Worm (Caenorhabditis elegans): Measurements from ENCODE around the gene hgap-2.

The hgap-2 gene

ce11 chrII:8730960-8731693 lies 46.4 kb upstream of the hgap-2 start:
- TF ChIP-seq ekl-4 (GFP tag; IDR thresholded peaks at IDR 0.05) (no peak), rcor-1 (GFP tag; IDR thresholded peaks at IDR 0.05) (no peak), madf-3 (GFP tag; IDR thresholded peaks at IDR 0.05) (no peak), ZK185.1 (tag; optimal IDR thresholded peaks at IDR 0.05; ENCODE audit: poor library complexity, severe bottlenecking) (no peak), hmg-1.2 (GFP tag; IDR thresholded peaks at IDR 0.05) (no peak), lag-1 (GFP tag; IDR thresholded peaks at IDR 0.05) (no peak), madf-8 (GFP tag; conservative IDR thresholded peaks at IDR 0.05) (no peak), ceh-91 (GFP tag; IDR thresholded peaks at IDR 0.05) (no peak), lsl-1 (GFP tag; optimal IDR thresholded peaks at IDR 0.05) (no peak), egrh-3 (GFP tag; IDR thresholded peaks at IDR 0.05) (no peak)

ce11 chrII:8730281-8730680 lies 45.6 kb upstream of the hgap-2 start:
- TF ChIP-seq lsy-27 (tag; optimal IDR thresholded peaks at IDR 0.05; ENCODE audit: borderline replicate concordance, insufficient read depth) (no peak), die-1 (tag; optimal IDR thresholded peaks at IDR 0.05) (no peak), hrde-1 (tag; optimal IDR thresholded peaks at IDR 0.05; ENCODE audit: borderline replicate concordance) (no peak), nhr-120 (GFP tag; IDR thresholded peaks at IDR 0.05) (no peak), ekl-4 (GFP tag; IDR thresholded peaks at IDR 0.05) (no peak), snpc-1.3 (tag; optimal IDR thresholded peaks at IDR 0.05; ENCODE audit: insufficient read depth) (no peak), dpff-1 (tag; optimal IDR thresholded peaks at IDR 0.05) (no peak)

ce11 chrII:8726700-8727099 lies 42.0 kb upstream of the hgap-2 start, which contains the start of gene T01B7.9:
TSS of gene T01B7.9 (minus strand) at chrII:8726800.
- TF ChIP-seq aptf-2 (GFP tag; conservative IDR thresholded peaks at IDR 0.05) = no peak
- TF ChIP-seq B0019.2 (GFP tag; conservative IDR thresholded peaks at IDR 0.05) = no peak
- TF ChIP-seq attf-3 (GFP tag; conservative IDR thresholded peaks at IDR 0.05) = no peak
- TF ChIP-seq egrh-3 (GFP tag; IDR thresholded peaks at IDR 0.05) = no peak

ce11 chrII:8721955-8722524 lies 37.3 kb upstream of the hgap-2 start, which contains the start of gene trcs-2:
TSS of gene trcs-2 (plus strand) at chrII:8722474.
- TF ChIP-seq snpc-1.1 (tag; optimal IDR thresholded peaks at IDR 0.05; ENCODE audit: insufficient read depth) (no peak), dox-1 (GFP tag; IDR thresholded peaks at IDR 0.05) (0 out of 2 replicates have a peak, but pooled peaks have one; percentile 32), nfyb-1 (GFP tag; IDR thresholded peaks at IDR 0.05) (peak; percentile 41; the same call in 1 of the 2 replicates)

DNA sequence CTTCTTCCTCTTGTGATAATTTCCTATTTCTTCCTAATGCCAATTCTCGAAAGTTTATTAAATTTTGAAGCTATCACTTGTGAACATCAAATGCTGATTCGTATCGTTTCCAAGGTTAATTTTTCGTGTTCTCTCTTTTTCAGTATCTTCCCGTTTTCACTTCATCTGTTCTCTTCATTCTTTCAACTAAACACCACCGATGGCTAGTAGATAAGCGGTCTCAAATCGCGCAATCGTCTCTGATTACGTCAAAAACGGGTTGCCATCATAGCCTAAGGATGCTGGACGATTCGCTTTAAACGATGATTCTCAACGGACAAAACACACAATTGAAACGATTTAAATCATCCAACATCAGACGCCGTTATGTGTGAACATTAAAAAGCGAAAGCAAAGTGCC lies 32.9 kb upstream of the hgap-2 start:
- TF ChIP-seq ama-1 (optimal IDR thresholded peaks at IDR 0.05) = no peak
- TF ChIP-seq ama-1 (GFP tag; optimal IDR thresholded peaks at IDR 0.05) = no peak
- TF ChIP-seq attf-3 (GFP tag; conservative IDR thresholded peaks at IDR 0.05) = no peak
- no peak for TF ChIP-seq madf-6 (GFP tag; IDR thresholded peaks at IDR 0.05)
- no peak for TF ChIP-seq F23B12.7 (tag; optimal IDR thresholded peaks at IDR 0.05; ENCODE audit: insufficient read depth)
- TF ChIP-seq ztf-18 (tag; optimal IDR thresholded peaks at IDR 0.05) = no peak
- TF ChIP-seq lag-1 (GFP tag; IDR thresholded peaks at IDR 0.05) = no peak
- no peak for TF ChIP-seq athp-1 (tag; optimal IDR thresholded peaks at IDR 0.05)
- no peak for TF ChIP-seq aptf-3 (GFP tag; IDR thresholded peaks at IDR 0.05)
- no peak for TF ChIP-seq Y79H2A.3 (GFP tag; conservative IDR thresholded peaks at IDR 0.05)
- TF ChIP-seq mxl-1 (tag; optimal IDR thresholded peaks at IDR 0.05) = no peak
- no peak for TF ChIP-seq madf-10 (tag; optimal IDR thresholded peaks at IDR 0.05)
- TF ChIP-seq ceh-40 (GFP tag; IDR thresholded peaks at IDR 0.05) = no peak
- no peak for TF ChIP-seq nfya-2 (GFP tag; IDR thresholded peaks at IDR 0.05)
- no peak for TF ChIP-seq repo-1 (tag; optimal IDR thresholded peaks at IDR 0.05)
- no peak for TF ChIP-seq T26A5.8 (tag; optimal IDR thresholded peaks at IDR 0.05)
- no peak for TF ChIP-seq snpc-4 (GFP tag; optimal IDR thresholded peaks at IDR 0.05)
- TF ChIP-seq snpc-4 (tag; optimal IDR thresholded peaks at IDR 0.05) = no peak
- TF ChIP-seq K12H6.12 (tag; optimal IDR thresholded peaks at IDR 0.05) = no peak
- TF ChIP-seq lin-35 (GFP tag; optimal IDR thresholded peaks at IDR 0.05) = no peak
